Worm (Caenorhabditis elegans): Measurements from ENCODE around the gene gst-4.

Gene gst-4

ce11 chrIV:10143640-10144039 is 1.6 kb downstream of the gst-4 start, which contains the start of gene msp-38:
msp-38 (minus strand) TSS chrIV:10143740.
- TF ChIP-seq unc-62 (GFP tag; optimal IDR thresholded peaks at IDR 0.05): no peak

DNA sequence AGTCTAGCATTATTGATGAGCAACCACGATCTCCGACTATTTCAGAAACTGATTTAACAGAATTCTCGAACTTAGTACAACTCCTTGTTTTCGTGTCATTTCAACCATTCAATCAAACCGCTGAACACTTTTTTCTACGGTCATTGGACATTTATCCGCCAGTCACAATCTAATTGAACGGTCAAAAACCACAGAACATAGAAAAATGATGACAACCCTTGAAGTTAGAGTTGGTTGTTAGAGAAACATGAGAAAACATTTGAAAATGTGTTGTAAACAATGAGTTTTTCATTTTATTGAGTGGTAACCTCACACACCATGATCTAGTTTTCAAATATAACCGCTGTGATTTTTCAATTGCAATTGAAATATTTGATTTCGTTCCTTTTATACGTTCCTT is 2.5 kb downstream of the gst-4 start:
- no peak for TF ChIP-seq unc-62 (GFP tag; optimal IDR thresholded peaks at IDR 0.05)

DNA sequence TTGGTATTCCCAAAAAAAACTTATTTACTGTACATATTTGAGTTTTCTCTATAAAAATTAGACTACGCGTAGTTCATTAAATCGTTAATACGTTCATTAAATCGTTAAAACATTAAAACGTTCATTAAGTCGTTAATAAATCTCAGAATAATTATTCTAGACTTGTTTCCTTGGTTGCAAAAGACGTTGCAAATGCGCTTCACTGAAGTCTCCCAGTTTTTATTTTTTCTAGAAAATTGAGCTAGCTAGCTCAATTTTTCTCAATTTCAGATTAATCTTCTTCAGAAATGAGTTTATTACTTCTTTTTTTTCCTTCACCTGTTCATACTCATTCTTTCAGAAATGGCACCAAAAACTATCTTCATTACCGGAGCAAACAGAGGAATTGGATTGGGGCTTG is 2.9 kb downstream of the gst-4 start:
- TF ChIP-seq unc-62 (GFP tag; optimal IDR thresholded peaks at IDR 0.05): no peak

- no peak for TF ChIP-seq unc-62 (GFP tag; optimal IDR thresholded peaks at IDR 0.05)
Observed at ce11 chrIV:10146885-10147284, 4.9 kb downstream of the gst-4 start, which contains the start of gene T14G10.8. T14G10.8 (minus strand) TSS chrIV:10146985.

DNA sequence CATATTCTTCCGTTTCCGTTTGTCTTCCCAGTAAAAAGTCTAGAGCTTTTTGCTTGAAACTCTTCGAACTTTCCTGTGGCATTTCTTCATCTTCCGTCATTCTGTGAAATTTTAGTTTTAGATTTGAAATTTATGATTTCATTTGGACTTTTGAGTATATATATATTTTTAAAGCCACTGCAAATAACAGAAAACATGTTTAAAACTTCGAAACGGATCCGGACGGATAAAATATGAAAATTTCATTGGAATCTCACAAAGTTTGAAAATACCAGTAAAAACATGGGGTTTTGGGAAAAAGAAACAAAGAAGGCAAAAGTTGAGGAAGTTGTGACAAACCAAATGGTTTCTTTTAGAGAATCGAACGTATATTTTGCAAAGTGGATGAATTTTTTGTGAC is 6.9 kb downstream of the gst-4 start, which contains the start of gene pigs-1:
Gene pigs-1, minus strand, starts transcription at position 101 of the 400 bp plus-strand sequence.
- no peak for TF ChIP-seq unc-62 (GFP tag; optimal IDR thresholded peaks at IDR 0.05)

ce11 chrIV:10150552-10151004 is 8.6 kb downstream of the gst-4 start, which contains the start of gene tsp-12:
tsp-12 (minus strand) TSS chrIV:10150602.
- no peak for TF ChIP-seq unc-62 (GFP tag; optimal IDR thresholded peaks at IDR 0.05)

- TF ChIP-seq unc-62 (GFP tag; optimal IDR thresholded peaks at IDR 0.05): no peak
Observed at ce11 chrIV:10151439-10151997, 9.5 kb downstream of the gst-4 start, which contains the start of gene copg-1. copg-1 (plus strand) TSS chrIV:10151947.

ce11 chrIV:10153479-10153878 is 11.5 kb downstream of the gst-4 start:
- TF ChIP-seq unc-62 (GFP tag; optimal IDR thresholded peaks at IDR 0.05): no peak

DNA sequence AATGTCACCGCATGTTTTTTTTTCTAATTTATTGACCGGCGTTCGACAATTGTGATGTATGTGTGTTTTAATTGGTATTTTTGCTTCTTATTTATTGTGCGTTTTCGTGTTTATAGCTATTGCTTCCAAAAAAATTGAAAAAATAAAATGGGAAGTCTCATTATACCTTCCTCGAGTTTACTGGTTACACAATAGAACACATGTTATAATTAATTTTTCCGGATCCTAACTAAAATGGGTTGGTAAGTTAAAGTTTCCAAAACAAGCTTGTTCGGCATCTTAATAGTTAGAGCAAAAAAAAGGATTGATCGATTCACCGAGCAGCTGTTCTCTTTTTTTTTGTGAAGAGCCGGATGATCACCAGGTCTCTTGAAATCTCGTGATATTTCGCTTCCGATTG is 13.4 kb downstream of the gst-4 start, which contains the start of gene ttr-54:
Gene ttr-54, plus strand, starts transcription at position 301 of the 400 bp plus-strand sequence.
- no peak for TF ChIP-seq unc-62 (GFP tag; optimal IDR thresholded peaks at IDR 0.05)

ce11 chrIV:10157034-10157433 is 15.0 kb downstream of the gst-4 start:
- TF ChIP-seq unc-62 (GFP tag; optimal IDR thresholded peaks at IDR 0.05): no peak

DNA sequence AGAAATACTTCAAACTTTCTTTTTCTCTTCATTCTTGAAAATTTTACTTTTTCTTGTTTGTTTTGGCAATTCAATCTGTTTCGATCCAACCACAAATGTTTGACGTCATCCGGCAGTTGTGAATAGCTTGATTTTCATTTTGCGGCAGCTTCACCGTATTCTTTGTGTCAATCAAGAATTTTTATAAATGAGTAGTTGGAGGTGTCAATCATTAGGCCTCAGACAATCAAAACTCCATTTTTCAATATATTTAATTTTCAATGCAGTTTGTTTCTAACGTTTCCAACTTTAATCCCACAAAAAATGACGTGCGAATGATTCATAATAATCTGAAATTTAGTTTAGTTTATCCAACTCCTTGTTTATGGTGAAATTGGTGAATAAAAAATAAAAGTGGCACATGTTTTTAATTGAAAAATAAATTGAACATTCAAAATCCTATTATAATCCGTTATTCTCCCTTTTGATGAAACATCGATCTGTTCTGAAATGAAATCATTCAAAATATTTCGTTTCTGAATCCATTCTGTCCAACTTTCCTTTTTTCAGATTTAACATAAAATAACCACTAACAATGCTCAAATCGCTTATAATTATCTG is 15.6 kb downstream of the gst-4 start, which contains the start of gene ttr-53:
Gene ttr-53, plus strand, starts transcription at position 550 of the 600 bp plus-strand sequence.
- no peak for TF ChIP-seq unc-62 (GFP tag; optimal IDR thresholded peaks at IDR 0.05)

DNA sequence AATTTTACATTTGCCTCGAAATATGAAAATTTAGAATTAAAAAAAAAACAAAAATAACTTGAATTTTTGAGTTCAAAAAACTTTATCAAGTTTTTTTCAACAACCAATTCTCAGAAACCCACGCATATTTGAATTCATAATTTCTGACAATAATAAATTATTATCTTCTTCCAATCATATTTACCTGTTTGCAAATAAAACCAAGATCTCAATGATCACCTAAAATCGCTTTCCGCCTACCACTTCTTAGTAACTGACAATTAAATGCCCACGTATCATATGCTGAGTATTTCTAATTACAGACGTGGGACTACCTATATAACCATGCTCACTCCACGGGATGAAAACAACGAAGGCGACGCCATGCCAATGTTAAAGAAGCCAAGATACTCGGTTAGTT is 19.7 kb downstream of the gst-4 start, which contains the start of gene pps-1:
Gene pps-1, plus strand, starts transcription at position 301 of the 400 bp plus-strand sequence.
- no peak for TF ChIP-seq unc-62 (GFP tag; optimal IDR thresholded peaks at IDR 0.05)

ce11 chrIV:10164086-10164485 is 22.1 kb downstream of the gst-4 start:
- TF ChIP-seq unc-62 (GFP tag; optimal IDR thresholded peaks at IDR 0.05): no peak

- no peak for TF ChIP-seq unc-62 (GFP tag; optimal IDR thresholded peaks at IDR 0.05)
Observed at ce11 chrIV:10170808-10171207, 28.8 kb downstream of the gst-4 start.

DNA sequence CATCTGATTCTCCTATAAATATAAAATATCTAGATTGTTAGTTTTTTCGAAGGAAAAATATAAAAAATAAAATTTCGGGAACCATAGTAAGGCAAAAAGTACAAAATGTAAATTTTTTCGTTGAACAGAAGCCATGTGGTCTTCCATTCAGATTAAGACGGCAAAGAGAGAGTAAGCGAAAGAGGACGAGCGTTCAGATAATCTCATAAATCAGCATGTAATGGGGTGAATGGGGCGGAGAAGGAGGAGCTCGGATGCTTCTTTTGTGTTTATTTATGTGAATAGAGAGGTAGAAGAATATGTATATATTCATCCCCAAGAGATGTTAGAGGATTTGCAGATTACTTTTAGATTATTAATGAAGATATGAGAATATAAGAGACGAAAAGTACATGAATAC is 32.3 kb downstream of the gst-4 start, which contains the start of gene pxf-1:
Gene pxf-1, minus strand, starts transcription at position 14 of the 400 bp plus-strand sequence.
- no peak for TF ChIP-seq unc-62 (GFP tag; optimal IDR thresholded peaks at IDR 0.05)

DNA sequence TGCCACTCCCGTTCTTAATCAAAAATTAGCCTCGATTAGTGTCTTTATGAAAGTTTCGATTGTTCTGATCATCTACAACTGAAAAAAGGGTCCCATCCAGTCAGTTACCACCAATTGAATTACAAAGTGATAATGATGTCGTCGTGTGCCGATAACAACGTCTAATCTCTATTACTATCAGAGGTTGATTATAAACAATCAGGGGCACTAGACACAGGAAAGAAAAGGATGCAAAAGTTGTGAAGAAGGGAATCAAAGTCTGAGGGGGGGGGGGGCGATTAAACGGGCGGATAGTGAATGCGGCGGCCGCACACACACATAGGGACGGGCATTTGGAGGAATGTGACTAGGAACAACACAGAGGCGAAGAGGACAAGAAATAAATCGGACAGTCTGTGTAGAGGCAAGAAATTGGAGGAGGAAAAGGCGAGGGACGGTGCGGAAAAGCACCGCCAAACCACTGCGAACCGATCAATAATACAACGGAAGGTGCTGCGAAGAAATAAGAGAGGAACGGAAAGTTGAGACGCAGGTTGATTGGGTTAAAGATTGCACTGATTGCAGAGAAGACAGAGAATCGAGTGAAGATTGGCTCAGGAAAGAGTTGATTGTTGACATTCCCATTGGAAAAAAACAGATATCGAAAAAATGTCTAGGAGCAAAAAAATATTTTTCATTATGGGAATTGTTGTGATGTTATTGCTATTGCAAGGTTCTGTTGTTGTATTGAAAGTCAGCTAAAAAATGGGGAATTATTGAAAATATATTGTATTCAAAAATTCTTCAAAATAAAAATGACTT is 33.1 kb downstream of the gst-4 start:
- no peak for TF ChIP-seq unc-62 (GFP tag; optimal IDR thresholded peaks at IDR 0.05)

Data from whole organism, dauer.